Fruit fly (Drosophila melanogaster) whole organism, embryonic: ENCODE results near the gene CG31431.

Experiments
- Bgb ChIP-seq: fragments of 200-800 bp; sonication (Bioruptor generic); IDR thresholded peaks from 2 replicates; pipeline ENCODE4 v1.3.6; 2022; ENCODE audit warnings: missing biosample characterization, missing genetic modification characterization; ENCODE audit not compliant: partially characterized antibody
- CG10959 ChIP-seq: fragments of 200-800 bp; sonication (Bioruptor generic); IDR thresholded peaks from 2 replicates; pipeline ENCODE4 v1.3.6; 2022; ENCODE audit warnings: missing biosample characterization, missing genetic modification characterization
- CG12236 ChIP-seq: fragments of 200-800 bp; sonication (Bioruptor generic); optimal IDR thresholded peaks from 2 replicates; lab custom pipeline; 2016; ENCODE audit warnings: missing biosample characterization, missing genetic modification characterization
- CG12769 ChIP-seq: fragments of 200-800 bp; sonication (Bioruptor generic); optimal IDR thresholded peaks from 2 replicates; lab custom pipeline; 2019; ENCODE audit warnings: missing biosample characterization, mild to moderate bottlenecking, missing genetic modification characterization, moderate library complexity
- CG1602 ChIP-seq: fragments of 200-800 bp; sonication (Bioruptor generic); optimal IDR thresholded peaks from 3 replicates; lab custom pipeline; 2016; ENCODE audit warnings: missing biosample characterization, missing genetic modification characterization
- CG1603 ChIP-seq: fragments of 200-800 bp; sonication (Bioruptor generic); optimal IDR thresholded peaks from 2 replicates; lab custom pipeline; 2019; ENCODE audit warnings: missing biosample characterization, mild to moderate bottlenecking, missing genetic modification characterization, moderate library complexity
- CG1832 ChIP-seq: fragments of 200-800 bp; sonication (Bioruptor generic); optimal IDR thresholded peaks from 2 replicates; lab custom pipeline; 2017; ENCODE audit warnings: missing biosample characterization, mild to moderate bottlenecking, missing genetic modification characterization, inconsistent platforms
- CG2678 ChIP-seq: fragments of 200-800 bp; sonication (Bioruptor generic); optimal IDR thresholded peaks from 3 replicates; lab custom pipeline; 2019; ENCODE audit warnings: missing biosample characterization, mild to moderate bottlenecking, missing genetic modification characterization, moderate library complexity
- CG31441 ChIP-seq: fragments of 200-800 bp; sonication (Bioruptor generic); IDR thresholded peaks from 2 replicates; pipeline ENCODE4 v1.3.6; 2022; ENCODE audit warnings: missing biosample characterization, missing genetic modification characterization
- CG32532 ChIP-seq: fragments of 200-800 bp; sonication (Bioruptor generic); IDR thresholded peaks from 2 replicates; pipeline ENCODE4 v1.3.6; 2022; ENCODE audit warnings: missing biosample characterization, missing genetic modification characterization
- CG3281 ChIP-seq: fragments of 200-800 bp; sonication (Bioruptor generic); optimal IDR thresholded peaks from 3 replicates; lab custom pipeline; 2017; ENCODE audit warnings: missing biosample characterization, mild to moderate bottlenecking, missing genetic modification characterization
- CG34376 ChIP-seq: fragments of 200-800 bp; sonication (Bioruptor generic); optimal IDR thresholded peaks from 2 replicates; lab custom pipeline; 2018; ENCODE audit warnings: missing biosample characterization, mild to moderate bottlenecking, missing genetic modification characterization
- CG4730 ChIP-seq: fragments of 200-800 bp; sonication (Bioruptor generic); IDR thresholded peaks from 2 replicates; pipeline ENCODE4 v1.3.6; 2022; ENCODE audit warnings: missing biosample characterization, missing genetic modification characterization
- CG8944 ChIP-seq: fragments of 200-800 bp; sonication (Bioruptor generic); optimal IDR thresholded peaks from 3 replicates; lab custom pipeline; 2016; ENCODE audit warnings: missing biosample characterization, missing genetic modification characterization
- CG9437 ChIP-seq: fragments of 200-800 bp; sonication (Bioruptor generic); optimal IDR thresholded peaks from 2 replicates; lab custom pipeline; 2018; ENCODE audit warnings: missing biosample characterization, mild to moderate bottlenecking, missing genetic modification characterization
- CG9797 ChIP-seq: fragments of 200-800 bp; sonication (Bioruptor generic); optimal IDR thresholded peaks from 3 replicates; lab custom pipeline; 2018; ENCODE audit warnings: missing biosample characterization, mild to moderate bottlenecking, missing genetic modification characterization
- Chrac-16 ChIP-seq: fragments of 200-800 bp; sonication (Bioruptor generic); optimal IDR thresholded peaks from 3 replicates; lab custom pipeline; 2016; ENCODE audit warnings: missing biosample characterization, missing genetic modification characterization
- D19A ChIP-seq: fragments of 200-800 bp; optimal IDR thresholded peaks from 3 replicates; lab custom pipeline; 2019; ENCODE audit warnings: missing biosample characterization, mild to moderate bottlenecking, missing genetic modification characterization, moderate library complexity
- Deaf1 ChIP-seq: fragments of 200-800 bp; optimal IDR thresholded peaks from 3 replicates; lab custom pipeline; 2019; ENCODE audit warnings: missing biosample characterization, mild to moderate bottlenecking, missing genetic modification characterization, moderate library complexity
- Gug ChIP-seq: fragments of 200-800 bp; sonication (Bioruptor generic); IDR thresholded peaks from 4 replicates; pipeline ENCODE4 v1.3.6; 2022; ENCODE audit warnings: missing biosample characterization, missing genetic modification characterization
- Ptx1 ChIP-seq: fragments of 200-800 bp; sonication (Bioruptor generic); IDR thresholded peaks from 2 replicates; pipeline ENCODE4 v1.3.6; 2022; ENCODE audit warnings: missing biosample characterization, missing genetic modification characterization
- Rfx ChIP-seq: fragments of 200-800 bp; sonication (Bioruptor generic); IDR thresholded peaks from 2 replicates; pipeline ENCODE4 v1.3.6; 2022; ENCODE audit warnings: missing biosample characterization, missing genetic modification characterization
- Ssrp ChIP-seq: fragments of 200-800 bp; sonication (Bioruptor generic); optimal IDR thresholded peaks from 2 replicates; lab custom pipeline; 2018; ENCODE audit warnings: missing biosample characterization, mild to moderate bottlenecking, missing genetic modification characterization, moderate library complexity
- Tbp ChIP-seq: fragments of >200 bp; optimal IDR thresholded peaks from 2 replicates; lab custom pipeline; 2018; ENCODE audit warnings: missing biosample characterization, missing genetic modification characterization
- ap ChIP-seq: fragments of 200-800 bp; sonication (Bioruptor generic); IDR thresholded peaks from 2 replicates; pipeline ENCODE4 v1.3.6; 2022; ENCODE audit warnings: missing biosample characterization, missing genetic modification characterization
- az2 ChIP-seq: fragments of 200-800 bp; sonication (Bioruptor generic); optimal IDR thresholded peaks from 3 replicates; lab custom pipeline; 2016; ENCODE audit warnings: missing biosample characterization, missing genetic modification characterization
- bbx ChIP-seq: fragments of 200-800 bp; sonication (Bioruptor generic); IDR thresholded peaks from 2 replicates; pipeline ENCODE4 v1.3.6; 2022; ENCODE audit warnings: missing biosample characterization, missing genetic modification characterization; ENCODE audit not compliant: partially characterized antibody
- ci ChIP-seq: fragments of 200-800 bp; sonication (Bioruptor generic); IDR thresholded peaks from 3 replicates; pipeline ENCODE4 v1.3.6; 2022; ENCODE audit warnings: missing biosample characterization, missing genetic modification characterization
- crp ChIP-seq, 2 experiments: fragments of 200-800 bp; sonication (Bioruptor generic); optimal IDR thresholded peaks; 2 replicates in 1 of 2; 3 replicates in 1 of 2; lab custom pipeline; 2017; ENCODE audit warnings: missing biosample characterization in 2 of 2, missing genetic modification characterization in 2 of 2, mild to moderate bottlenecking in 1 of 2, moderate library complexity in 1 of 2
- dan ChIP-seq: fragments of 200-800 bp; sonication (Bioruptor generic); IDR thresholded peaks from 2 replicates; pipeline ENCODE4 v1.3.6; 2022; ENCODE audit warnings: missing biosample characterization, missing genetic modification characterization
- dysf ChIP-seq: fragments of 200-800 bp; sonication (Bioruptor generic); IDR thresholded peaks from 3 replicates; pipeline ENCODE4 v1.3.6; 2022; ENCODE audit warnings: missing biosample characterization, missing genetic modification characterization
- gcm2 ChIP-seq: fragments of 200-800 bp; sonication (Bioruptor generic); optimal IDR thresholded peaks from 2 replicates; lab custom pipeline; 2016; ENCODE audit warnings: missing biosample characterization, missing genetic modification characterization
- gem ChIP-seq: fragments of 200-800 bp; sonication (Bioruptor generic); optimal IDR thresholded peaks from 2 replicates; lab custom pipeline; 2019; ENCODE audit warnings: missing biosample characterization, mild to moderate bottlenecking, missing genetic modification characterization, moderate library complexity
- grau ChIP-seq: fragments of 200-800 bp; optimal IDR thresholded peaks from 3 replicates; lab custom pipeline; 2019; ENCODE audit warnings: missing biosample characterization, mild to moderate bottlenecking, missing genetic modification characterization, moderate library complexity
- inv ChIP-seq: fragments of 200-800 bp; sonication (Bioruptor generic); IDR thresholded peaks from 2 replicates; pipeline ENCODE4 v1.3.6; 2022; ENCODE audit warnings: missing biosample characterization, missing genetic modification characterization; ENCODE audit not compliant: partially characterized antibody
- jumu ChIP-seq: fragments of 200-800 bp; sonication (Bioruptor generic); optimal IDR thresholded peaks from 3 replicates; lab custom pipeline; 2016; ENCODE audit warnings: missing biosample characterization, missing genetic modification characterization
- luna ChIP-seq: fragments of 200-800 bp; sonication (Bioruptor generic); optimal IDR thresholded peaks from 2 replicates; lab custom pipeline; 2016; ENCODE audit warnings: missing biosample characterization, missing genetic modification characterization
- mirr ChIP-seq: fragments of 200-800 bp; sonication (Bioruptor generic); optimal IDR thresholded peaks from 3 replicates; lab custom pipeline; 2018; ENCODE audit warnings: missing biosample characterization, mild to moderate bottlenecking, missing genetic modification characterization
- odd ChIP-seq: fragments of 200-800 bp; sonication (Bioruptor generic); optimal IDR thresholded peaks from 2 replicates; lab custom pipeline; 2017; ENCODE audit warnings: missing biosample characterization, mild to moderate bottlenecking, missing genetic modification characterization
- org-1 ChIP-seq: fragments of 200-800 bp; sonication (Bioruptor generic); optimal IDR thresholded peaks from 2 replicates; lab custom pipeline; 2017; ENCODE audit warnings: missing biosample characterization, missing genetic modification characterization
- peb ChIP-seq: fragments of 200-800 bp; sonication (Bioruptor generic); IDR thresholded peaks from 2 replicates; pipeline ENCODE4 v1.3.6; 2022; ENCODE audit warnings: missing biosample characterization, missing genetic modification characterization
- prd ChIP-seq, 3 experiments: fragments of >200 bp in 2 of 3; fragments of 200-800 bp in 1 of 3; sonication (Bioruptor generic) in 1 of 3; optimal IDR thresholded peaks in 2 of 3; IDR thresholded peaks in 1 of 3; 2 replicates in 2 of 3; 3 replicates in 1 of 3; pipeline versions ENCODE4 v1.3.6 to Lab custom; 2017 to 2022; ENCODE audit warnings: missing biosample characterization in 1 of 3, missing genetic modification characterization in 1 of 3
- sc ChIP-seq, 3 experiments: fragments of >200 bp in 2 of 3; fragments of 200-800 bp in 1 of 3; sonication (Bioruptor generic) in 1 of 3; optimal IDR thresholded peaks; 2 replicates in 2 of 3; 3 replicates in 1 of 3; lab custom pipeline; 2017; ENCODE audit warnings: mild to moderate bottlenecking in 1 of 3, missing biosample characterization in 1 of 3, missing genetic modification characterization in 1 of 3, missing genetic modification reagents in 1 of 3
- slbo ChIP-seq: fragments of 200-800 bp; sonication (Bioruptor generic); IDR thresholded peaks from 2 replicates; pipeline ENCODE4 v1.3.6; 2022; ENCODE audit warnings: missing biosample characterization, missing genetic modification characterization
- slou ChIP-seq: fragments of 200-800 bp; sonication (Bioruptor generic); optimal IDR thresholded peaks from 3 replicates; lab custom pipeline; 2016; ENCODE audit warnings: missing biosample characterization, missing genetic modification characterization
- sob ChIP-seq: fragments of 200-800 bp; sonication (Bioruptor generic); IDR thresholded peaks from 2 replicates; pipeline ENCODE4 v1.3.6; 2022; ENCODE audit warnings: missing biosample characterization, missing genetic modification characterization
- sr ChIP-seq: fragments of 200-800 bp; sonication (Bioruptor generic); IDR thresholded peaks from 3 replicates; pipeline ENCODE4 v1.3.6; 2022; ENCODE audit warnings: missing biosample characterization, missing genetic modification characterization
- vvl ChIP-seq: fragments of 200-800 bp; sonication (Bioruptor generic); IDR thresholded peaks from 2 replicates; pipeline ENCODE4 v1.3.6; 2022; ENCODE audit warnings: missing biosample characterization, missing genetic modification characterization
- zfh1 ChIP-seq: fragments of 200-800 bp; sonication (Bioruptor generic); IDR thresholded peaks from 3 replicates; pipeline ENCODE4 v1.3.6; 2022; ENCODE audit warnings: missing biosample characterization, missing genetic modification characterization

Gene CG31431

DNA sequence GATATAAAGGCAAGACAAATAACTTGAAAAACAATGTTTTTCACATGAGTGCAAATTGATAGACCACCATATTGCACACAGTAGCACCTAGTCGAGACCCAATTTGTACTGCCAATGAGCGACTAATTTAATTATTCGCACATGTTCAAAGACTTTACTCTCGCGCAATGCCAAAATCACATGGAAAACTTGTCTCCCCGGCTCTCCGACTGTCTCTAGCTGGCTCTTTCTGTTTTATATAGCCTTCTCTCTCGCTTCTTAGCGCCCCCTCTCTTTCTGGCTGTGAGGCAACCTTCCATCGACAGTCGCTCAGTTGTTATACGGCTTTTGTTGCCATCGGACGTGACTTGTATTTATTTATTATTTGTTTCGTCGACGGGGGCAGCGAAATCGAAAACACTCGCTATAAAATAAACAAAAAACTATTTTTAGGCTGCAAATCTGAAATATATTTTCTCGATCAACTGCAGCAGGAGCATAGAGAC is 4.5 kb downstream of the CG31431 start, which contains the start of gene CG6656 (continued):
- TF ChIP-seq jumu (GFP tag; lab: Kevin White, UChicago): no peak
- no peak for TF ChIP-seq crp (GFP tag; optimal IDR thresholded peaks at IDR 0.05; lab: Kevin White, UChicago)
- no peak for TF ChIP-seq slou (GFP tag; lab: Kevin White, UChicago)
- TF ChIP-seq odd (GFP tag; lab: Kevin White, UChicago): no peak
- no peak for TF ChIP-seq CG3281 (GFP tag; lab: Kevin White, UChicago)
- no peak for TF ChIP-seq gem (tag; lab: Kevin White, UChicago)
- no peak for TF ChIP-seq CG31441 (GFP tag; lab: Robert Waterston, UW)
- no peak for TF ChIP-seq luna
- TF ChIP-seq CG9797 (GFP tag; lab: Kevin White, UChicago): no peak
- TF ChIP-seq Chrac-16 (GFP tag; lab: Kevin White, UChicago): no peak
- TF ChIP-seq grau (tag; lab: Kevin White, UChicago): no peak
- TF ChIP-seq org-1 (GFP tag; lab: Kevin White, UChicago): no peak
- peak; percentile 72; the same call in 1 of the 2 replicates for TF ChIP-seq vvl (GFP tag; lab: Robert Waterston, UW)
- no peak for TF ChIP-seq CG12769 (tag; lab: Kevin White, UChicago)
- TF ChIP-seq sob: 0 out of 2 replicates have a peak, but pooled peaks have one; percentile 17
- no peak for TF ChIP-seq dan (GFP tag; lab: Robert Waterston, UW)
- no peak for TF ChIP-seq ap (GFP tag; lab: Robert Waterston, UW)
- TF ChIP-seq ci: peak; percentile 63; the same call in 2 of the 3 replicates
- peak; percentile 70; the same call in 2 of the 3 replicates for TF ChIP-seq sr
- no peak for TF ChIP-seq CG4730
- no peak for TF ChIP-seq Ptx1 (GFP tag; lab: Robert Waterston, UW)
- TF ChIP-seq CG8944 (GFP tag; lab: Kevin White, UChicago): no peak
- no peak for TF ChIP-seq peb (GFP tag; lab: Robert Waterston, UW)
- TF ChIP-seq CG1603 (tag; lab: Kevin White, UChicago): no peak
- no peak for TF ChIP-seq CG12236 (GFP tag; lab: Kevin White, UChicago)
- TF ChIP-seq bbx (GFP tag; lab: Robert Waterston, UW): no peak
- TF ChIP-seq CG9437: no peak
- no peak for TF ChIP-seq inv (GFP tag; lab: Robert Waterston, UW)
- no peak for TF ChIP-seq mirr (GFP tag; lab: Kevin White, UChicago)
- TF ChIP-seq zfh1 (GFP tag; lab: Robert Waterston, UW): 0 out of 3 replicates have a peak, but pooled peaks have one; percentile 35
- peak; percentile 10 for TF ChIP-seq CG34376 (GFP tag; lab: Kevin White, UChicago)
- TF ChIP-seq Tbp (GFP tag; lab: Kevin White, UChicago): no peak
- TF ChIP-seq CG2678 (tag; lab: Kevin White, UChicago): no peak
- peak; percentile 34 for TF ChIP-seq D19A (tag; lab: Kevin White, UChicago)
- peak; percentile 49 for TF ChIP-seq Rfx
- no peak for TF ChIP-seq CG1602 (GFP tag; lab: Kevin White, UChicago)
- no peak for TF ChIP-seq CG10959
- no peak for TF ChIP-seq Deaf1 (tag; lab: Kevin White, UChicago)
- TF ChIP-seq Ssrp (tag; lab: Kevin White, UChicago): no peak
- peak; percentile 57; the same call in 1 of the 2 replicates for TF ChIP-seq CG32532 (GFP tag; lab: Robert Waterston, UW)
- TF ChIP-seq dysf (GFP tag; lab: Robert Waterston, UW): no peak
- TF ChIP-seq Gug (GFP tag; lab: Robert Waterston, UW): no peak
- TF ChIP-seq az2 (GFP tag; lab: Kevin White, UChicago): no peak
- peak; percentile 38; the same call in 1 of the 2 replicates for TF ChIP-seq Bgb (GFP tag; lab: Robert Waterston, UW)
- TF ChIP-seq prd (optimal IDR thresholded peaks at IDR 0.05; lab: Kevin White, UChicago): no peak
- TF ChIP-seq prd (GFP tag; IDR thresholded peaks at IDR 0.05; lab: Robert Waterston, UW): no peak; the same call in 2 of the 3 replicates
- no peak for TF ChIP-seq sc (optimal IDR thresholded peaks at IDR 0.05; lab: Kevin White, UChicago)
- no peak for TF ChIP-seq sc (GFP tag; optimal IDR thresholded peaks at IDR 0.05; lab: Kevin White, UChicago)
- TF ChIP-seq slbo (GFP tag; lab: Robert Waterston, UW): peak; percentile 24; the same call in 1 of the 2 replicates
- TF ChIP-seq CG1832 (GFP tag; lab: Kevin White, UChicago): peak; percentile 83
- no peak for TF ChIP-seq gcm2
